Worm (Caenorhabditis elegans): ENCODE results near the gene btb-19.

DNA sequence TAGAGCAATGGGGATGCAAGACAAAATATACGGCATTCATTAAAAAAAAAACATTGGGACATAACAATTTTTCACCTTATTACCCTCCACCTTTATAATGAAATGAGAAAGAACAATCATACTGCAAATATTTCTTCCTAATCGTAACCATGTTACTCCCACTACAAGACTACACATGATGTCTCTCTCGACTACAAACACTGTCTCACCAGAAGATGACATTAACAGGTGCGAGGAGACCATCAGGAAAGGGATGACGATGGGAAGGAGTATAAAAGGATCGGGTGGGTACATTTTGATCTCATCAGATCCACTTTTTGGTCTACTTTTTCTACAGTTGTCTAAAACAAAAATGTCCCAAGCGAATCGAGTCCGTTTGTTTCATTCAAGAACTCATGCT lies 24.1 kb downstream of the btb-19 start, which contains the start of gene dhs-8:
- TF ChIP-seq ceh-100 (GFP tag; IDR thresholded peaks at IDR 0.05), result no peak
- no peak for TF ChIP-seq attf-5 (GFP tag; optimal IDR thresholded peaks at IDR 0.05)
- no peak for TF ChIP-seq dox-1 (GFP tag; IDR thresholded peaks at IDR 0.05)
- TF ChIP-seq attf-6 (GFP tag; IDR thresholded peaks at IDR 0.05), result no peak
- TF ChIP-seq nhr-90 (tag; optimal IDR thresholded peaks at IDR 0.05), result no peak
- TF ChIP-seq pha-4 (tag; optimal IDR thresholded peaks at IDR 0.05), result no peak
- TF ChIP-seq mel-28 (tag; optimal IDR thresholded peaks at IDR 0.05; ENCODE audit: borderline replicate concordance), result no peak
- no peak for TF ChIP-seq akir-1 (GFP tag; optimal IDR thresholded peaks at IDR 0.05)
- no peak for TF ChIP-seq pbrm-1 (GFP tag; IDR thresholded peaks at IDR 0.05)
- TF ChIP-seq aptf-3 (GFP tag; IDR thresholded peaks at IDR 0.05), result no peak
- no peak for TF ChIP-seq ZK185.1 (tag; optimal IDR thresholded peaks at IDR 0.05; ENCODE audit: poor library complexity, severe bottlenecking)
- no peak for TF ChIP-seq tlf-1 (GFP tag; optimal IDR thresholded peaks at IDR 0.05)
- TF ChIP-seq ztf-22 (GFP tag; optimal IDR thresholded peaks at IDR 0.05), result no peak

Data from whole organism, young adult.